Worm (Caenorhabditis elegans) whole organism, midembryonic: ENCODE measurements around the gene F59B10.2.

ENCODE experiments used
- T22C8.4 ChIP-seq: fragments of 200-800 bp; sonication (Bioruptor generic); IDR thresholded peaks from 2 replicates; pipeline ENCODE4 v1.3.6; 2022; ENCODE audit warnings: missing genetic modification characterization, missing compliant biosample characterization
- cog-1 ChIP-seq: sonication (generic microtip); optimal IDR thresholded peaks from 2 replicates; lab custom pipeline; 2016; ENCODE audit warnings: missing genetic modification characterization, missing compliant biosample characterization
- flt-1 ChIP-seq: fragments of 200-800 bp; sonication (Bioruptor generic); IDR thresholded peaks from 2 replicates; pipeline ENCODE4 v1.3.6; 2022; ENCODE audit warnings: missing genetic modification characterization, missing compliant biosample characterization
- med-1 ChIP-seq: sonication (generic microtip); optimal IDR thresholded peaks from 2 replicates; lab custom pipeline; 2017; ENCODE audit warnings: missing genetic modification characterization, mild to moderate bottlenecking, missing compliant biosample characterization, antibody characterized with exemption, missing genetic modification reagents; ENCODE audit not compliant: insufficient read depth
- ref-1 ChIP-seq: fragments of 200-800 bp; sonication (Bioruptor generic); conservative IDR thresholded peaks from 2 replicates; pipeline ENCODE4 v1.3.6; 2022; ENCODE audit warnings: missing genetic modification reagents, missing genetic modification characterization, missing compliant biosample characterization
- tab-1 ChIP-seq: fragments of 200-800 bp; sonication (Bioruptor generic); IDR thresholded peaks from 2 replicates; pipeline ENCODE4 v1.3.6; 2022; ENCODE audit warnings: missing genetic modification characterization, missing compliant biosample characterization
- ztf-23 ChIP-seq: fragments of 200-800 bp; sonication (Bioruptor generic); IDR thresholded peaks from 2 replicates; pipeline ENCODE4 v1.3.6; 2022; ENCODE audit warnings: missing genetic modification reagents, missing genetic modification characterization, missing compliant biosample characterization

- TF ChIP-seq flt-1 (GFP tag; lab: Robert Waterston, UW) (no peak), med-1 (GFP tag; lab: Kevin White, UChicago) (no peak), tab-1 (no peak), ztf-23 (GFP tag; lab: Robert Waterston, UW) (no peak), cog-1 (tag; lab: Kevin White, UChicago) (no peak), ref-1 (GFP tag; lab: Robert Waterston, UW) (no peak), T22C8.4 (GFP tag; lab: Robert Waterston, UW) (no peak)
These were observed 14.7 kb upstream of the F59B10.2 start, which contains the start of gene F59B10.6 for ce11 chrII:10524374-10524773.
